Fruit fly (Drosophila melanogaster) whole organism, embryonic: Measurements from ENCODE around the gene Drs.

Experiments
- CG10366 ChIP-seq: fragments of 200-800 bp; sonication (Bioruptor generic); IDR thresholded peaks from 2 replicates; pipeline ENCODE4 v1.3.6; 2022; ENCODE audit warnings: missing biosample characterization, missing genetic modification characterization
- CG13424 ChIP-seq: fragments of 200-800 bp; sonication (Bioruptor generic); optimal IDR thresholded peaks from 2 replicates; lab custom pipeline; 2019; ENCODE audit warnings: missing biosample characterization, mild to moderate bottlenecking, missing genetic modification characterization, moderate library complexity
- CG13624 ChIP-seq: fragments of 200-800 bp; sonication (Bioruptor generic); optimal IDR thresholded peaks from 2 replicates; lab custom pipeline; 2016; ENCODE audit warnings: missing biosample characterization, missing genetic modification characterization
- CG14710 ChIP-seq: fragments of 200-800 bp; sonication (Bioruptor generic); optimal IDR thresholded peaks from 3 replicates; lab custom pipeline; 2019; ENCODE audit warnings: missing biosample characterization, mild to moderate bottlenecking, missing genetic modification characterization, moderate library complexity
- CG1603 ChIP-seq: fragments of 200-800 bp; sonication (Bioruptor generic); optimal IDR thresholded peaks from 2 replicates; lab custom pipeline; 2019; ENCODE audit warnings: missing biosample characterization, mild to moderate bottlenecking, missing genetic modification characterization, moderate library complexity
- CG16813 ChIP-seq: fragments of 200-800 bp; sonication (Bioruptor generic); IDR thresholded peaks from 3 replicates; pipeline ENCODE4 v1.3.6; 2022; ENCODE audit warnings: missing biosample characterization, missing genetic modification characterization; ENCODE audit not compliant: partially characterized antibody
- CG16863 ChIP-seq: fragments of 200-800 bp; sonication (Bioruptor generic); optimal IDR thresholded peaks from 3 replicates; lab custom pipeline; 2016; ENCODE audit warnings: missing biosample characterization, missing genetic modification characterization
- CG17385 ChIP-seq: fragments of 200-800 bp; sonication (Bioruptor generic); optimal IDR thresholded peaks from 3 replicates; lab custom pipeline; 2018; ENCODE audit warnings: missing biosample characterization, mild to moderate bottlenecking, missing genetic modification characterization
- CG17829 ChIP-seq: fragments of 200-800 bp; optimal IDR thresholded peaks from 2 replicates; lab custom pipeline; 2019; ENCODE audit warnings: missing biosample characterization, mild to moderate bottlenecking, missing genetic modification characterization, moderate library complexity
- CG1792 ChIP-seq: fragments of 200-800 bp; sonication (Bioruptor generic); optimal IDR thresholded peaks from 2 replicates; lab custom pipeline; 2016; ENCODE audit warnings: missing biosample characterization, missing genetic modification characterization
- CG2712 ChIP-seq: fragments of 200-800 bp; optimal IDR thresholded peaks from 3 replicates; lab custom pipeline; 2019; ENCODE audit warnings: missing biosample characterization, mild to moderate bottlenecking, missing genetic modification characterization, moderate library complexity
- CG2875 ChIP-seq: fragments of 200-800 bp; sonication (Bioruptor generic); optimal IDR thresholded peaks from 2 replicates; lab custom pipeline; 2017; ENCODE audit warnings: missing biosample characterization, mild to moderate bottlenecking, missing genetic modification characterization, missing genetic modification reagents
- CG31365 ChIP-seq: fragments of 200-800 bp; sonication (Bioruptor generic); optimal IDR thresholded peaks from 2 replicates; lab custom pipeline; 2018; ENCODE audit warnings: missing biosample characterization, mild to moderate bottlenecking, missing genetic modification characterization
- CG32767 ChIP-seq: fragments of 200-800 bp; sonication (Bioruptor generic); IDR thresholded peaks from 2 replicates; pipeline ENCODE4 v1.3.6; 2022; ENCODE audit warnings: missing biosample characterization, missing genetic modification characterization
- CG33213 ChIP-seq: fragments of 200-800 bp; sonication (Bioruptor generic); optimal IDR thresholded peaks from 3 replicates; lab custom pipeline; 2016; ENCODE audit warnings: missing biosample characterization, missing genetic modification characterization
- CG6254 ChIP-seq: fragments of 200-800 bp; sonication (Bioruptor generic); optimal IDR thresholded peaks from 3 replicates; lab custom pipeline; 2017; ENCODE audit warnings: mild to moderate bottlenecking, missing biosample characterization, missing genetic modification reagents, missing genetic modification characterization
- CG6654 ChIP-seq: fragments of 200-800 bp; sonication (Bioruptor generic); optimal IDR thresholded peaks from 2 replicates; lab custom pipeline; 2017; ENCODE audit warnings: missing biosample characterization, mild to moderate bottlenecking, missing genetic modification characterization
- CG6791 ChIP-seq: fragments of 200-800 bp; sonication (Bioruptor generic); IDR thresholded peaks from 3 replicates; pipeline ENCODE4 v1.3.6; 2022; ENCODE audit warnings: missing biosample characterization, missing genetic modification characterization; ENCODE audit not compliant: partially characterized antibody
- CG7271 ChIP-seq: fragments of 200-800 bp; sonication (Bioruptor generic); optimal IDR thresholded peaks from 2 replicates; lab custom pipeline; 2018; ENCODE audit warnings: missing biosample characterization, mild to moderate bottlenecking, missing genetic modification characterization, moderate library complexity
- CG8089 ChIP-seq: fragments of 200-800 bp; sonication (Bioruptor generic); optimal IDR thresholded peaks from 3 replicates; lab custom pipeline; 2016; ENCODE audit warnings: missing biosample characterization, missing genetic modification characterization
- CG8388 ChIP-seq: fragments of 200-800 bp; sonication (Bioruptor generic); optimal IDR thresholded peaks from 2 replicates; lab custom pipeline; 2019; ENCODE audit warnings: missing biosample characterization, mild to moderate bottlenecking, missing genetic modification characterization, moderate library complexity
- CG9932 ChIP-seq: fragments of 200-800 bp; sonication (Bioruptor generic); IDR thresholded peaks from 2 replicates; pipeline ENCODE4 v1.3.6; 2022; ENCODE audit warnings: missing biosample characterization, missing genetic modification characterization
- Doc2 ChIP-seq: fragments of 200-800 bp; sonication (Bioruptor generic); IDR thresholded peaks from 2 replicates; pipeline ENCODE4 v1.3.6; 2022; ENCODE audit warnings: missing biosample characterization, missing genetic modification characterization
- Fer2 ChIP-seq: fragments of 200-800 bp; sonication (Bioruptor generic); optimal IDR thresholded peaks from 2 replicates; lab custom pipeline; 2018; ENCODE audit warnings: missing biosample characterization, mild to moderate bottlenecking, missing genetic modification characterization, moderate library complexity
- HHEX ChIP-seq: fragments of 200-800 bp; sonication (Bioruptor generic); optimal IDR thresholded peaks from 3 replicates; lab custom pipeline; 2017; ENCODE audit warnings: missing biosample characterization, mild to moderate bottlenecking, missing genetic modification characterization, missing genetic modification reagents
- Hand ChIP-seq: fragments of 200-800 bp; sonication (Bioruptor generic); optimal IDR thresholded peaks from 2 replicates; lab custom pipeline; 2017; ENCODE audit warnings: mild to moderate bottlenecking, missing biosample characterization, missing genetic modification reagents, missing genetic modification characterization
- HmgD ChIP-seq: fragments of 200-800 bp; sonication (Bioruptor generic); optimal IDR thresholded peaks from 3 replicates; lab custom pipeline; 2016; ENCODE audit warnings: missing biosample characterization, missing genetic modification characterization
- Hmx ChIP-seq: fragments of 200-800 bp; sonication (Bioruptor generic); optimal IDR thresholded peaks from 2 replicates; lab custom pipeline; 2016; ENCODE audit warnings: missing biosample characterization, missing genetic modification characterization
- Hr39 ChIP-seq: fragments of >200 bp; optimal IDR thresholded peaks from 2 replicates; lab custom pipeline; 2017
- Max ChIP-seq: fragments of 200-800 bp; sonication (Bioruptor generic); optimal IDR thresholded peaks from 2 replicates; lab custom pipeline; 2016; ENCODE audit warnings: missing biosample characterization, mild to moderate bottlenecking, missing genetic modification characterization
- Med ChIP-seq: fragments of 200-800 bp; sonication (Bioruptor generic); peaks from one replicate; lab custom pipeline; 2016; ENCODE audit warnings: missing biosample characterization, missing genetic modification characterization, mild to moderate bottlenecking, inconsistent platforms, moderate library complexity
- bigmax ChIP-seq: fragments of 200-800 bp; sonication (Bioruptor generic); optimal IDR thresholded peaks from 2 replicates; lab custom pipeline; 2018; ENCODE audit warnings: missing biosample characterization, mild to moderate bottlenecking, missing genetic modification characterization
- caup ChIP-seq: fragments of 200-800 bp; sonication (Bioruptor generic); optimal IDR thresholded peaks from 3 replicates; lab custom pipeline; 2017; ENCODE audit warnings: missing biosample characterization, mild to moderate bottlenecking, missing genetic modification characterization, moderate library complexity; ENCODE audit not compliant: severe bottlenecking
- ci ChIP-seq: fragments of 200-800 bp; sonication (Bioruptor generic); IDR thresholded peaks from 3 replicates; pipeline ENCODE4 v1.3.6; 2022; ENCODE audit warnings: missing biosample characterization, missing genetic modification characterization
- crc ChIP-seq: fragments of 200-800 bp; sonication (Bioruptor generic); optimal IDR thresholded peaks from 2 replicates; lab custom pipeline; 2016; ENCODE audit warnings: missing biosample characterization, missing genetic modification characterization
- ken ChIP-seq: fragments of 200-800 bp; sonication (Bioruptor generic); IDR thresholded peaks from 3 replicates; pipeline ENCODE4 v1.3.6; 2022; ENCODE audit warnings: missing biosample characterization, missing genetic modification characterization
- klu ChIP-seq: fragments of 200-800 bp; sonication (Bioruptor generic); IDR thresholded peaks from 2 replicates; pipeline ENCODE4 v1.3.6; 2022; ENCODE audit warnings: missing biosample characterization, missing genetic modification characterization
- lmd ChIP-seq: fragments of 200-800 bp; sonication (Bioruptor generic); IDR thresholded peaks from 2 replicates; pipeline ENCODE4 v1.3.6; 2022; ENCODE audit warnings: missing biosample characterization, missing genetic modification characterization
- mam ChIP-seq: fragments of 200-800 bp; sonication (Bioruptor generic); optimal IDR thresholded peaks from 3 replicates; lab custom pipeline; 2016; ENCODE audit warnings: missing biosample characterization, missing genetic modification characterization
- nerfin-1 ChIP-seq: fragments of 200-800 bp; sonication (Bioruptor generic); optimal IDR thresholded peaks from 3 replicates; lab custom pipeline; 2019; ENCODE audit warnings: missing biosample characterization, mild to moderate bottlenecking, missing genetic modification characterization, moderate library complexity
- nmo ChIP-seq: fragments of 200-800 bp; sonication (Bioruptor generic); optimal IDR thresholded peaks from 2 replicates; lab custom pipeline; 2018; ENCODE audit warnings: missing biosample characterization, mild to moderate bottlenecking, missing genetic modification characterization, moderate library complexity
- org-1 ChIP-seq: fragments of 200-800 bp; sonication (Bioruptor generic); optimal IDR thresholded peaks from 2 replicates; lab custom pipeline; 2017; ENCODE audit warnings: missing biosample characterization, missing genetic modification characterization
- pnt ChIP-seq: fragments of 200-800 bp; sonication (Bioruptor generic); optimal IDR thresholded peaks from 3 replicates; lab custom pipeline; 2016; ENCODE audit warnings: missing biosample characterization, missing genetic modification characterization
- sens ChIP-seq: fragments of 200-800 bp; sonication (Bioruptor generic); peaks from one replicate; lab custom pipeline; 2016; ENCODE audit warnings: missing biosample characterization, missing genetic modification characterization
- sob ChIP-seq: fragments of 200-800 bp; sonication (Bioruptor generic); IDR thresholded peaks from 2 replicates; pipeline ENCODE4 v1.3.6; 2022; ENCODE audit warnings: missing biosample characterization, missing genetic modification characterization
- sqz ChIP-seq: fragments of 200-800 bp; sonication (Bioruptor generic); optimal IDR thresholded peaks from 3 replicates; lab custom pipeline; 2018; ENCODE audit warnings: missing biosample characterization, mild to moderate bottlenecking, missing genetic modification characterization
- stwl ChIP-seq: fragments of 200-800 bp; sonication (Bioruptor generic); optimal IDR thresholded peaks from 3 replicates; lab custom pipeline; 2018; ENCODE audit warnings: missing biosample characterization, mild to moderate bottlenecking, missing genetic modification characterization, moderate library complexity
- tx ChIP-seq: fragments of 200-800 bp; sonication (Bioruptor generic); optimal IDR thresholded peaks from 2 replicates; lab custom pipeline; 2016; ENCODE audit warnings: missing biosample characterization, missing genetic modification characterization
- vvl ChIP-seq: fragments of 200-800 bp; sonication (Bioruptor generic); IDR thresholded peaks from 2 replicates; pipeline ENCODE4 v1.3.6; 2022; ENCODE audit warnings: missing biosample characterization, missing genetic modification characterization
- wek ChIP-seq: fragments of 200-800 bp; sonication (Bioruptor generic); optimal IDR thresholded peaks from 3 replicates; lab custom pipeline; 2018; ENCODE audit warnings: missing biosample characterization, mild to moderate bottlenecking, missing genetic modification characterization, moderate library complexity

The Drs gene

dm6 chr3L:3393951-3394834 is 24.8 kb downstream of the Drs start (continued):
- peak; percentile 89 for TF ChIP-seq CG17829
- TF ChIP-seq nerfin-1 (tag; lab: Kevin White, UChicago), result peak; percentile 91
- peak; percentile 74 for TF ChIP-seq sob (GFP tag; lab: Robert Waterston, UW)
- no peak for TF ChIP-seq CG13624 (GFP tag; lab: Kevin White, UChicago)
- peak; percentile 82 for TF ChIP-seq ci (GFP tag; lab: Robert Waterston, UW)
- TF ChIP-seq CG2712, result peak; percentile 93
- TF ChIP-seq pnt (GFP tag; lab: Kevin White, UChicago), result no peak
- peak; percentile 84 for TF ChIP-seq CG10366 (GFP tag; lab: Robert Waterston, UW)
- peak; percentile 48 for TF ChIP-seq Fer2 (tag; lab: Kevin White, UChicago)
- TF ChIP-seq CG14710, result peak; percentile 96
- TF ChIP-seq CG13424 (tag; lab: Kevin White, UChicago), result peak; percentile 89
- no peak for TF ChIP-seq Hr39 (lab: Kevin White, UChicago)
- no peak for TF ChIP-seq wek (GFP tag; lab: Kevin White, UChicago)
- TF ChIP-seq sens (GFP tag; lab: Kevin White, UChicago), result no peak
- TF ChIP-seq bigmax, result no peak
- no peak for TF ChIP-seq Med
- TF ChIP-seq tx (GFP tag; lab: Kevin White, UChicago), result no peak
- no peak for TF ChIP-seq CG16813
- no peak for TF ChIP-seq CG7271 (tag; lab: Kevin White, UChicago)
- TF ChIP-seq CG33213 (GFP tag; lab: Kevin White, UChicago), result no peak
- peak; percentile 3; the same call in 1 of the 2 replicates for TF ChIP-seq lmd (GFP tag; lab: Robert Waterston, UW)
- TF ChIP-seq CG9932 (GFP tag; lab: Robert Waterston, UW), result no peak
- TF ChIP-seq mam (GFP tag; lab: Kevin White, UChicago), result no peak
- TF ChIP-seq sqz (GFP tag; lab: Kevin White, UChicago), result peak; percentile 87
- peak; percentile 92 for TF ChIP-seq vvl (GFP tag; lab: Robert Waterston, UW)
- no peak for TF ChIP-seq Hand (GFP tag; lab: Kevin White, UChicago)
- peak; percentile 92 for TF ChIP-seq ken (GFP tag; lab: Robert Waterston, UW)
- no peak for TF ChIP-seq CG6791
- no peak for TF ChIP-seq Max (GFP tag; lab: Kevin White, UChicago)
- TF ChIP-seq CG32767 (GFP tag; lab: Robert Waterston, UW), result no peak
- no peak for TF ChIP-seq org-1 (GFP tag; lab: Kevin White, UChicago)
- TF ChIP-seq nmo (GFP tag; lab: Kevin White, UChicago), result no peak
- TF ChIP-seq caup (GFP tag; lab: Kevin White, UChicago), result no peak
- TF ChIP-seq Doc2 (GFP tag; lab: Robert Waterston, UW), result no peak
- TF ChIP-seq CG1792 (GFP tag; lab: Kevin White, UChicago), result peak; percentile 80
- no peak for TF ChIP-seq CG2875 (GFP tag; lab: Kevin White, UChicago)
- TF ChIP-seq CG8388 (GFP tag; lab: Kevin White, UChicago), result no peak
- TF ChIP-seq CG17385 (GFP tag; lab: Kevin White, UChicago), result peak; percentile 79
- no peak for TF ChIP-seq CG16863
- no peak for TF ChIP-seq CG31365 (tag; lab: Kevin White, UChicago)
- peak; percentile 8 for TF ChIP-seq CG1603 (tag; lab: Kevin White, UChicago)
- no peak for TF ChIP-seq CG8089 (GFP tag; lab: Kevin White, UChicago)
- TF ChIP-seq HmgD (GFP tag; lab: Kevin White, UChicago), result no peak
- no peak; the same call in 1 of the 2 replicates for TF ChIP-seq klu
- no peak for TF ChIP-seq HHEX (GFP tag; lab: Kevin White, UChicago)
- TF ChIP-seq stwl (tag; lab: Kevin White, UChicago), result peak; percentile 35
- no peak for TF ChIP-seq crc (GFP tag; lab: Kevin White, UChicago)
- TF ChIP-seq CG6254 (GFP tag; lab: Kevin White, UChicago), result no peak
- no peak for TF ChIP-seq Hmx (GFP tag; lab: Kevin White, UChicago)
- no peak for TF ChIP-seq CG6654
